Fruit fly (Drosophila melanogaster) whole organism, prepupa: ENCODE measurements around the gene Mfap1.

ENCODE experiments used
- Blimp-1 ChIP-seq: fragments of 200-800 bp; sonication (Bioruptor generic); optimal IDR thresholded peaks from 3 replicates; lab custom pipeline; 2017; ENCODE audit warnings: missing biosample characterization, missing genetic modification characterization, mild to moderate bottlenecking, moderate library complexity, missing genetic modification reagents
- CG10631 ChIP-seq: fragments of 200-800 bp; sonication (Bioruptor generic); optimal IDR thresholded peaks from 2 replicates; lab custom pipeline; 2016; ENCODE audit warnings: missing biosample characterization, missing genetic modification characterization
- CG10669 ChIP-seq: fragments of 200-800 bp; sonication (Bioruptor generic); optimal IDR thresholded peaks from 3 replicates; lab custom pipeline; 2018; ENCODE audit warnings: missing biosample characterization, mild to moderate bottlenecking, missing genetic modification characterization, moderate library complexity
- CG11762 ChIP-seq: fragments of 200-800 bp; sonication (Bioruptor generic); optimal IDR thresholded peaks from 3 replicates; lab custom pipeline; 2016; ENCODE audit warnings: missing biosample characterization, missing genetic modification characterization; ENCODE audit not compliant: insufficient read depth
- CG15336 ChIP-seq: fragments of 200-800 bp; sonication (Bioruptor generic); IDR thresholded peaks from 2 replicates; pipeline ENCODE4 v1.3.6; 2022; ENCODE audit warnings: missing biosample characterization, missing genetic modification characterization
- CG1621 ChIP-seq: fragments of 200-800 bp; sonication (Bioruptor generic); optimal IDR thresholded peaks from 3 replicates; lab custom pipeline; 2018; ENCODE audit warnings: missing biosample characterization, mild to moderate bottlenecking, missing genetic modification characterization
- CG16779 ChIP-seq: fragments of 200-800 bp; sonication (Bioruptor generic); optimal IDR thresholded peaks from 3 replicates; lab custom pipeline; 2017; ENCODE audit warnings: missing biosample characterization, mild to moderate bottlenecking, missing genetic modification characterization
- CG3032 ChIP-seq: fragments of 200-800 bp; optimal IDR thresholded peaks from 2 replicates; lab custom pipeline; 2019; ENCODE audit warnings: missing biosample characterization, mild to moderate bottlenecking, missing genetic modification characterization, moderate library complexity
- CG31627 ChIP-seq: fragments of 200-800 bp; sonication (Bioruptor generic); optimal IDR thresholded peaks from 3 replicates; lab custom pipeline; 2016; ENCODE audit warnings: missing biosample characterization, missing genetic modification characterization
- CG32006 ChIP-seq: fragments of 200-800 bp; sonication (Bioruptor generic); optimal IDR thresholded peaks from 3 replicates; lab custom pipeline; 2017; ENCODE audit warnings: missing biosample characterization, mild to moderate bottlenecking, missing genetic modification characterization
- CG34406 ChIP-seq: fragments of 200-800 bp; sonication (Bioruptor generic); optimal IDR thresholded peaks from 3 replicates; lab custom pipeline; 2016; ENCODE audit warnings: missing biosample characterization, missing genetic modification characterization
- CG3919 ChIP-seq: fragments of 200-800 bp; sonication (Bioruptor generic); optimal IDR thresholded peaks from 3 replicates; lab custom pipeline; 2016; ENCODE audit warnings: missing biosample characterization, missing genetic modification characterization
- CG6163 ChIP-seq: fragments of 200-800 bp; sonication (Bioruptor generic); IDR thresholded peaks from 3 replicates; pipeline ENCODE4 v1.3.6; 2022; ENCODE audit warnings: missing biosample characterization, missing genetic modification characterization
- CG6276 ChIP-seq: fragments of 200-800 bp; sonication (Bioruptor generic); optimal IDR thresholded peaks from 2 replicates; lab custom pipeline; 2017; ENCODE audit warnings: missing biosample characterization, mild to moderate bottlenecking, missing genetic modification characterization
- CG6792 ChIP-seq: fragments of 200-800 bp; sonication (Bioruptor generic); optimal IDR thresholded peaks from 3 replicates; lab custom pipeline; 2016; ENCODE audit warnings: missing biosample characterization, missing genetic modification characterization
- CG6808 ChIP-seq: fragments of 200-800 bp; sonication (Bioruptor generic); optimal IDR thresholded peaks from 3 replicates; lab custom pipeline; 2017; ENCODE audit warnings: missing biosample characterization, missing genetic modification characterization, mild to moderate bottlenecking, moderate library complexity, missing genetic modification reagents
- CG6854 ChIP-seq: fragments of 200-800 bp; sonication (Bioruptor generic); optimal IDR thresholded peaks from 2 replicates; lab custom pipeline; 2017; ENCODE audit warnings: missing biosample characterization, mild to moderate bottlenecking, missing genetic modification characterization
- CG8119 ChIP-seq: fragments of 200-800 bp; sonication (Bioruptor generic); IDR thresholded peaks from 3 replicates; pipeline ENCODE4 v1.3.6; 2022; ENCODE audit warnings: missing biosample characterization, missing genetic modification characterization
- CG8319 ChIP-seq: fragments of 200-800 bp; sonication (Bioruptor generic); optimal IDR thresholded peaks from 3 replicates; lab custom pipeline; 2016; ENCODE audit warnings: missing biosample characterization, missing genetic modification characterization
- CG9139 ChIP-seq: fragments of 200-800 bp; sonication (Bioruptor generic); optimal IDR thresholded peaks from 3 replicates; lab custom pipeline; 2017; ENCODE audit warnings: missing biosample characterization, mild to moderate bottlenecking, missing genetic modification characterization
- Eip75B ChIP-seq: fragments of 200-800 bp; sonication (Bioruptor generic); optimal IDR thresholded peaks from 3 replicates; lab custom pipeline; 2016; ENCODE audit warnings: missing biosample characterization, missing genetic modification characterization
- Eip78C ChIP-seq: fragments of 200-800 bp; sonication (Bioruptor generic); peaks from one replicate; lab custom pipeline; 2016; ENCODE audit warnings: missing biosample characterization, missing genetic modification characterization
- Eip93F ChIP-seq: fragments of 200-800 bp; sonication (Bioruptor generic); optimal IDR thresholded peaks from 2 replicates; lab custom pipeline; 2016; ENCODE audit warnings: missing biosample characterization, mild to moderate bottlenecking, missing genetic modification characterization
- Ets96B ChIP-seq: fragments of 200-800 bp; optimal IDR thresholded peaks from 2 replicates; lab custom pipeline; 2019; ENCODE audit warnings: missing biosample characterization, mild to moderate bottlenecking, missing genetic modification characterization, moderate library complexity
- Hr38 ChIP-seq: sonication (Bioruptor generic); optimal IDR thresholded peaks from 2 replicates; lab custom pipeline; 2016; ENCODE audit warnings: missing biosample characterization, missing genetic modification characterization
- Hr39 ChIP-seq: fragments of 200-800 bp; sonication (Bioruptor generic); optimal IDR thresholded peaks from 2 replicates; lab custom pipeline; 2016; ENCODE audit warnings: missing biosample characterization, missing genetic modification characterization
- OdsH ChIP-seq: fragments of 200-800 bp; sonication (Bioruptor generic); optimal IDR thresholded peaks from 3 replicates; lab custom pipeline; 2016; ENCODE audit warnings: missing biosample characterization, missing genetic modification characterization
- Sox102F ChIP-seq: fragments of 200-800 bp; sonication (Bioruptor generic); optimal IDR thresholded peaks from 2 replicates; lab custom pipeline; 2016; ENCODE audit warnings: missing biosample characterization, mild to moderate bottlenecking, missing genetic modification characterization
- Sox14 ChIP-seq: fragments of 200-800 bp; sonication (Bioruptor generic); optimal IDR thresholded peaks from 3 replicates; lab custom pipeline; 2016; ENCODE audit warnings: missing biosample characterization, missing genetic modification characterization
- Sox15 ChIP-seq: fragments of 200-800 bp; sonication (Bioruptor generic); optimal IDR thresholded peaks from 3 replicates; lab custom pipeline; 2016; ENCODE audit warnings: missing biosample characterization, missing genetic modification characterization
- achi ChIP-seq: fragments of 200-800 bp; sonication (Bioruptor generic); optimal IDR thresholded peaks from 3 replicates; lab custom pipeline; 2016; ENCODE audit warnings: missing biosample characterization, missing genetic modification characterization
- cyc ChIP-seq: fragments of 200-800 bp; sonication (Bioruptor generic); optimal IDR thresholded peaks from 3 replicates; lab custom pipeline; 2016; ENCODE audit warnings: missing biosample characterization, missing genetic modification characterization
- dac ChIP-seq: fragments of 200-800 bp; sonication (Bioruptor generic); optimal IDR thresholded peaks from 2 replicates; lab custom pipeline; 2017; ENCODE audit warnings: missing biosample characterization, mild to moderate bottlenecking, missing genetic modification characterization
- dsx ChIP-seq: fragments of 200-800 bp; optimal IDR thresholded peaks from 3 replicates; lab custom pipeline; 2019; ENCODE audit warnings: missing biosample characterization, mild to moderate bottlenecking, missing genetic modification characterization, moderate library complexity; ENCODE audit not compliant: poor library complexity, severe bottlenecking
- eg ChIP-seq: fragments of 200-800 bp; sonication (Bioruptor generic); IDR thresholded peaks from 3 replicates; pipeline ENCODE4 v1.3.6; 2022; ENCODE audit warnings: missing biosample characterization, missing genetic modification characterization
- esn ChIP-seq: fragments of 200-800 bp; sonication (Bioruptor generic); optimal IDR thresholded peaks from 2 replicates; lab custom pipeline; 2016; ENCODE audit warnings: missing biosample characterization, mild to moderate bottlenecking, missing genetic modification characterization, moderate library complexity
- fd59A ChIP-seq: fragments of 200-800 bp; sonication (Bioruptor generic); optimal IDR thresholded peaks from 2 replicates; lab custom pipeline; 2017; ENCODE audit warnings: missing biosample characterization, mild to moderate bottlenecking, missing genetic modification characterization, missing genetic modification reagents
- fkh ChIP-seq: fragments of 200-800 bp; sonication (Bioruptor generic); optimal IDR thresholded peaks from 3 replicates; lab custom pipeline; 2017; ENCODE audit warnings: missing biosample characterization, mild to moderate bottlenecking, missing genetic modification characterization, moderate library complexity
- lz ChIP-seq: fragments of 200-800 bp; sonication (Bioruptor generic); optimal IDR thresholded peaks from 3 replicates; lab custom pipeline; 2016; ENCODE audit warnings: missing biosample characterization, missing genetic modification characterization
- pdm3 ChIP-seq: fragments of 200-800 bp; sonication (Bioruptor generic); optimal IDR thresholded peaks from 3 replicates; lab custom pipeline; 2016; ENCODE audit warnings: missing biosample characterization, missing genetic modification characterization
- salr ChIP-seq, 2 experiments: fragments of 200-800 bp; sonication (Bioruptor generic); optimal IDR thresholded peaks; 3 replicates each; lab custom pipeline; 2016 to 2018; ENCODE audit warnings: missing biosample characterization in 2 of 2, missing genetic modification characterization in 2 of 2, mild to moderate bottlenecking in 1 of 2
- spab ChIP-seq: fragments of 200-800 bp; sonication (Bioruptor generic); optimal IDR thresholded peaks from 2 replicates; lab custom pipeline; 2017; ENCODE audit warnings: missing biosample characterization, mild to moderate bottlenecking, missing genetic modification characterization, missing genetic modification reagents
- ss ChIP-seq, 2 experiments: fragments of 200-800 bp; sonication (Bioruptor generic); optimal IDR thresholded peaks; 2 replicates in 1 of 2; 3 replicates in 1 of 2; lab custom pipeline; 2017 to 2018; ENCODE audit warnings: mild to moderate bottlenecking in 2 of 2, missing biosample characterization in 2 of 2, missing genetic modification characterization in 2 of 2, moderate library complexity in 1 of 2
- svp ChIP-seq: fragments of 200-800 bp; sonication (Bioruptor generic); peaks from one replicate; lab custom pipeline; 2016; ENCODE audit warnings: missing biosample characterization, missing genetic modification characterization
- topi ChIP-seq: fragments of 200-800 bp; sonication (Bioruptor generic); optimal IDR thresholded peaks from 3 replicates; lab custom pipeline; 2016; ENCODE audit warnings: missing biosample characterization, missing genetic modification characterization
- vri ChIP-seq: fragments of 200-800 bp; sonication (Bioruptor generic); optimal IDR thresholded peaks from 3 replicates; lab custom pipeline; 2016; ENCODE audit warnings: missing biosample characterization, mild to moderate bottlenecking, missing genetic modification characterization

Mfap1 gene

DNA sequence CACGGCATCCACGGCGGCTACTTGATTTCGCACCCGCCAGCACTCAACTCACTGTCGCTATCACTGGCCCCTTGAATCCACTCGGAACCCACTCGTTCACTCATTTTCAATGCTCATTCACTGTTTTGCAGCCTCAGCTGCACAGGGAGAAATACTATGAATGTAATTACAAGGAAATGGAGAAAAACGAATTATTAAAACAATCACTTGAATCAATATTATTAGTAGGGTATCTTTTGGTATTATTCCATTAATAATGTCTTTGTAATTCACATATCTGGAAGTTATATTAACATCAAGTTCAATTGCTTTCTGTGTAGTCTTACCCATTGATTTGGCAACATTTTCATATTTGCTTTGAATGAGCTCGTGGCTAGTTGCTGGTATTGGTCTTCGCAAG lies 40.2 kb upstream of the Mfap1 start (continued):
- peak; percentile 66 for TF ChIP-seq achi (GFP tag; lab: Kevin White, UChicago)
- no peak for TF ChIP-seq Hr39 (GFP tag; lab: Kevin White, UChicago)
- TF ChIP-seq dac (GFP tag; lab: Kevin White, UChicago): peak; percentile 33
- no peak for TF ChIP-seq CG6808
- TF ChIP-seq vri (GFP tag; lab: Kevin White, UChicago): no peak
- no peak for TF ChIP-seq esn
- TF ChIP-seq CG11762 (GFP tag; lab: Kevin White, UChicago): peak; percentile 43
- TF ChIP-seq, all 60 proteins: peak for 27

DNA sequence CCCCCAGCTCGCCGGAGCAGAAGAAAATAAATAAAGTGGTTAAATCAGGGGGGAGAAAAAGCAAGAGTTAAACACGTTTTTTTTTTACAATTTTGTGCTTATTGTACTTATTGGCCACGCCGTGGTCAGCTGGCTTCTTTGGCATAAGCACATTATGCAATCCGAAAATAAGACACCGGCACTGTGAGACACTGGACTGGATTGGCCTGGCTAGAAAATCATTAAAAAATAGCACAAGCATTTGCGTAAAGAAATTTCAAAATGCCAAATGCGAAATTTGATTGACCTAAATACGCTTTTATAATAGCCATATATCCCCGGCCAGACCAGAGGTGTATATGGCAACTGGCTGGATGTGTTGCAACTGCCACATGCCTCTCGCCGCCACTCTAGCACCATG lies 36.4 kb upstream of the Mfap1 start:
- TF ChIP-seq CG15336 (peak; percentile 38; the same call in 1 of the 2 replicates), CG3032 (tag; lab: Kevin White, UChicago) (no peak), Eip78C (peak; percentile 65), CG8119 (GFP tag; lab: Robert Waterston, UW) (0 out of 3 replicates have a peak, but pooled peaks have one; percentile 16), CG32006 (peak; percentile 56), dsx (GFP tag; lab: Kevin White, UChicago) (no peak), eg (GFP tag; lab: Robert Waterston, UW) (peak; percentile 38; the same call in 2 of the 3 replicates), Eip93F (GFP tag; lab: Kevin White, UChicago) (no peak), achi (GFP tag; lab: Kevin White, UChicago) (no peak), CG6276 (peak; percentile 5)

DNA sequence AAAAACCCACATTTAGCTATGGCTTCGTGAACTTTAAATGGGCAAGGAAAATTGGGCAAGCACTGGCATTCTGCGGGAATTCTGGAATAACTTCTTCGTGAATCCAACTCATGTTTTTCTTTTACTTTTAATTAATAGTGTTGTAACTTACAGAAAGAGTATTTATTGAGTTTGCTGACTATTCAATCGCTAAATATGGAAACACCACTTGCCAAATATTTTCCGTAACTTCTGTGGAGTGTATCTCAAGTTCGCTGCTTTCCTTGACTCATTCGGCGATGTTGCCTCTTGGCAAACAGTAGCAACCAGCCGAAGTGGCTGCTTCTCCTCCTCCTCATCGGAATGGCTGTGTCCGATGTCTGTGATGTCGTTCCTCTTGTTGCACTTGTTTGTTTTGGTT lies 35.6 kb upstream of the Mfap1 start:
- peak; percentile 54 for TF ChIP-seq OdsH
- no peak for TF ChIP-seq CG1621 (tag; lab: Kevin White, UChicago)
- peak; percentile 43 for TF ChIP-seq CG34406 (GFP tag; lab: Kevin White, UChicago)
- TF ChIP-seq pdm3 (GFP tag; lab: Kevin White, UChicago): peak; percentile 56
- TF ChIP-seq Eip75B (GFP tag; lab: Kevin White, UChicago): no peak
- no peak for TF ChIP-seq CG6854 (GFP tag; lab: Kevin White, UChicago)
- peak; percentile 69 for TF ChIP-seq dac (GFP tag; lab: Kevin White, UChicago)
- TF ChIP-seq fd59A: no peak
- peak; percentile 28 for TF ChIP-seq Sox15 (GFP tag; lab: Kevin White, UChicago)
- TF ChIP-seq cyc (GFP tag; lab: Kevin White, UChicago): no peak
- TF ChIP-seq Hr38: no peak
- no peak for TF ChIP-seq CG6163 (GFP tag; lab: Robert Waterston, UW)
- TF ChIP-seq Blimp-1: no peak
- peak; percentile 49 for TF ChIP-seq svp (GFP tag; lab: Kevin White, UChicago)
- TF ChIP-seq CG31627 (GFP tag; lab: Kevin White, UChicago): peak; percentile 16
- TF ChIP-seq salr (GFP tag; optimal IDR thresholded peaks at IDR 0.05; lab: Kevin White, UChicago): peak in 1 of 2 experiments; percentile 10
- TF ChIP-seq CG8319 (GFP tag; lab: Kevin White, UChicago): no peak
- no peak for TF ChIP-seq Sox14 (GFP tag; lab: Kevin White, UChicago)
- TF ChIP-seq lz (GFP tag; lab: Kevin White, UChicago): no peak
- TF ChIP-seq spab: peak; percentile 3
- peak; percentile 66; the same call in 2 of the 3 replicates for TF ChIP-seq CG8119 (GFP tag; lab: Robert Waterston, UW)
- peak; percentile 0 for TF ChIP-seq Ets96B (tag; lab: Kevin White, UChicago)
- TF ChIP-seq ss (GFP tag; optimal IDR thresholded peaks at IDR 0.05; lab: Kevin White, UChicago): no peak
- peak; percentile 11 for TF ChIP-seq Hr39 (GFP tag; lab: Kevin White, UChicago)
- TF ChIP-seq esn: peak; percentile 20
- TF ChIP-seq CG3919: peak; percentile 56
- no peak for TF ChIP-seq CG16779 (tag; lab: Kevin White, UChicago)
- peak; percentile 24 for TF ChIP-seq CG6792
- TF ChIP-seq fkh (GFP tag; lab: Kevin White, UChicago): no peak
- no peak for TF ChIP-seq dsx (GFP tag; lab: Kevin White, UChicago)
- peak; percentile 21 for TF ChIP-seq CG6808
- no peak for TF ChIP-seq CG9139 (GFP tag; lab: Kevin White, UChicago)
- TF ChIP-seq topi (GFP tag; lab: Kevin White, UChicago): no peak
- TF ChIP-seq Eip78C: peak; percentile 91
- TF ChIP-seq CG10631 (GFP tag; lab: Kevin White, UChicago): no peak
- peak; percentile 11 for TF ChIP-seq Sox102F (GFP tag; lab: Kevin White, UChicago)
- peak; percentile 9 for TF ChIP-seq CG10669 (GFP tag; lab: Kevin White, UChicago)
- TF ChIP-seq CG15336: peak; percentile 74
- peak; percentile 6 for TF ChIP-seq CG3032 (tag; lab: Kevin White, UChicago)
